Worm (Caenorhabditis elegans) whole organism, late embryonic: Measurements from ENCODE around the gene spi-1.

Experiments used
- C08G9.2 ChIP-seq: sonication (generic microtip); optimal IDR thresholded peaks from 2 replicates; lab custom pipeline; 2016; ENCODE audit warnings: mild to moderate bottlenecking, missing genetic modification characterization, moderate library complexity, missing compliant biosample characterization
- C38D4.7 ChIP-seq: fragments of 200-800 bp; sonication (Bioruptor generic); optimal IDR thresholded peaks from 2 replicates; lab custom pipeline; 2018; ENCODE audit warnings: mild to moderate bottlenecking, missing genetic modification characterization, moderate library complexity, missing compliant biosample characterization
- Y22D7AL.16 ChIP-seq: sonication (generic microtip); optimal IDR thresholded peaks from 2 replicates; lab custom pipeline; 2016; ENCODE audit warnings: missing genetic modification characterization, missing compliant biosample characterization
- ahr-1 ChIP-seq: sonication (generic microtip); optimal IDR thresholded peaks from 2 replicates; lab custom pipeline; 2016; ENCODE audit warnings: missing genetic modification characterization, missing compliant biosample characterization
- ama-1 ChIP-seq: fragments of 150-350 bp; optimal IDR thresholded peaks from 2 replicates; lab custom pipeline; 2014
- ceh-18 ChIP-seq: sonication (generic microtip); optimal IDR thresholded peaks from 2 replicates; lab custom pipeline; 2016; ENCODE audit warnings: missing genetic modification characterization, missing compliant biosample characterization
- ceh-2 ChIP-seq: sonication (generic microtip); optimal IDR thresholded peaks from 2 replicates; lab custom pipeline; 2016; ENCODE audit warnings: missing genotype, missing genetic modification characterization, missing compliant biosample characterization
- ceh-24 ChIP-seq: sonication (generic microtip); optimal IDR thresholded peaks from 2 replicates; lab custom pipeline; 2016; ENCODE audit warnings: mild to moderate bottlenecking, missing genetic modification characterization, missing compliant biosample characterization
- ceh-30 ChIP-seq: fragments of 150-350 bp; optimal IDR thresholded peaks from 2 replicates; lab custom pipeline; 2014; ENCODE audit warnings: missing biosample characterization, missing genetic modification characterization
- ceh-31 ChIP-seq: sonication (generic microtip); optimal IDR thresholded peaks from 2 replicates; lab custom pipeline; 2016; ENCODE audit warnings: missing genetic modification characterization, missing compliant biosample characterization
- ceh-34 ChIP-seq: sonication (generic microtip); optimal IDR thresholded peaks from 2 replicates; lab custom pipeline; 2016; ENCODE audit warnings: mild to moderate bottlenecking, missing genetic modification characterization, missing compliant biosample characterization
- ceh-45 ChIP-seq: fragments of 200-800 bp; sonication (Bioruptor generic); IDR thresholded peaks from 2 replicates; pipeline ENCODE4 v1.3.6; 2022; ENCODE audit warnings: missing genetic modification reagents, missing genetic modification characterization, missing compliant biosample characterization
- ceh-48 ChIP-seq: sonication (generic microtip); optimal IDR thresholded peaks from 2 replicates; lab custom pipeline; 2016; ENCODE audit warnings: missing genetic modification characterization, inconsistent platforms, missing compliant biosample characterization
- ceh-6 ChIP-seq: fragments of 200-800 bp; sonication (Bioruptor generic); optimal IDR thresholded peaks from 2 replicates; lab custom pipeline; 2018; ENCODE audit warnings: mild to moderate bottlenecking, missing genetic modification characterization, missing compliant biosample characterization
- che-1 ChIP-seq: sonication (generic microtip); optimal IDR thresholded peaks from 2 replicates; lab custom pipeline; 2016; ENCODE audit warnings: mild to moderate bottlenecking, missing genetic modification characterization, missing compliant biosample characterization
- dve-1 ChIP-seq: sonication (generic microtip); optimal IDR thresholded peaks from 2 replicates; lab custom pipeline; 2017; ENCODE audit warnings: antibody characterized with exemption, mild to moderate bottlenecking, missing genetic modification characterization, missing compliant biosample characterization
- eyg-1 ChIP-seq: sonication (generic microtip); optimal IDR thresholded peaks from 2 replicates; lab custom pipeline; 2016; ENCODE audit warnings: missing genotype, missing genetic modification characterization, missing compliant biosample characterization
- fkh-10 ChIP-seq: fragments of 150-350 bp; optimal IDR thresholded peaks from 2 replicates; lab custom pipeline; 2014; ENCODE audit warnings: missing biosample characterization, missing genetic modification reagents, missing genetic modification characterization
- hlh-13 ChIP-seq: fragments of 200-800 bp; sonication (Bioruptor generic); optimal IDR thresholded peaks from 2 replicates; lab custom pipeline; 2018; ENCODE audit warnings: mild to moderate bottlenecking, missing genetic modification characterization, missing compliant biosample characterization
- hlh-15 ChIP-seq: sonication (generic microtip); optimal IDR thresholded peaks from 2 replicates; lab custom pipeline; 2016; ENCODE audit warnings: missing genetic modification characterization, missing compliant biosample characterization
- lim-6 ChIP-seq: sonication (generic microtip); optimal IDR thresholded peaks from 2 replicates; lab custom pipeline; 2016; ENCODE audit warnings: missing genetic modification characterization, missing compliant biosample characterization
- madf-2 ChIP-seq: sonication (generic microtip); optimal IDR thresholded peaks from 2 replicates; lab custom pipeline; 2017; ENCODE audit warnings: missing genetic modification characterization, missing compliant biosample characterization
- mec-3 ChIP-seq: sonication (generic microtip); optimal IDR thresholded peaks from 2 replicates; lab custom pipeline; 2016; ENCODE audit warnings: borderline replicate concordance, missing genetic modification characterization, missing compliant biosample characterization
- nfya-1 ChIP-seq: sonication (generic microtip); optimal IDR thresholded peaks from 2 replicates; lab custom pipeline; 2017; ENCODE audit warnings: missing genetic modification characterization, mild to moderate bottlenecking, missing compliant biosample characterization, antibody characterized with exemption, moderate library complexity
- nhr-232 ChIP-seq: sonication (generic microtip); optimal IDR thresholded peaks from 2 replicates; lab custom pipeline; 2016; ENCODE audit warnings: missing genetic modification characterization, missing compliant biosample characterization
- npax-4 ChIP-seq: sonication (generic microtip); optimal IDR thresholded peaks from 2 replicates; lab custom pipeline; 2016; ENCODE audit warnings: missing genetic modification characterization, missing compliant biosample characterization
- pax-1 ChIP-seq: fragments of 150-350 bp; optimal IDR thresholded peaks from 2 replicates; lab custom pipeline; 2014; ENCODE audit warnings: missing biosample characterization, missing genetic modification characterization
- pha-2 ChIP-seq: sonication (generic microtip); optimal IDR thresholded peaks from 2 replicates; lab custom pipeline; 2017; ENCODE audit warnings: mild to moderate bottlenecking, missing genetic modification characterization, missing compliant biosample characterization
- pqm-1 ChIP-seq: sonication (generic microtip); optimal IDR thresholded peaks from 2 replicates; lab custom pipeline; 2016; ENCODE audit warnings: missing genetic modification characterization, missing compliant biosample characterization
- pros-1 ChIP-seq: fragments of 150-350 bp; optimal IDR thresholded peaks from 2 replicates; lab custom pipeline; 2014; ENCODE audit warnings: missing biosample characterization, missing genetic modification reagents, missing genetic modification characterization
- rnt-1 ChIP-seq: sonication (generic microtip); optimal IDR thresholded peaks from 2 replicates; lab custom pipeline; 2016; ENCODE audit warnings: missing genetic modification characterization, missing compliant biosample characterization
- sdc-2 ChIP-seq: sonication (generic microtip); optimal IDR thresholded peaks from 2 replicates; lab custom pipeline; 2016; ENCODE audit warnings: missing genotype, missing genetic modification characterization, missing compliant biosample characterization
- sox-4 ChIP-seq: sonication (generic microtip); optimal IDR thresholded peaks from 2 replicates; lab custom pipeline; 2017; ENCODE audit warnings: mild to moderate bottlenecking, missing genetic modification characterization, inconsistent platforms, missing compliant biosample characterization
- tbx-2 ChIP-seq: sonication (generic microtip); optimal IDR thresholded peaks from 2 replicates; lab custom pipeline; 2016; ENCODE audit warnings: missing genetic modification characterization, missing compliant biosample characterization
- tbx-7 ChIP-seq: sonication (generic microtip); optimal IDR thresholded peaks from 2 replicates; lab custom pipeline; 2016; ENCODE audit warnings: missing genotype, missing genetic modification characterization, missing compliant biosample characterization
- unc-3 ChIP-seq, 2 experiments: fragments of 200-800 bp in 1 of 2; sonication (Bioruptor generic) in 1 of 2; sonication (generic microtip) in 1 of 2; conservative IDR thresholded peaks in 1 of 2; optimal IDR thresholded peaks in 1 of 2; 2 replicates each; pipeline versions ENCODE4 v1.3.6 to Lab custom; 2016 to 2022; ENCODE audit warnings: missing compliant biosample characterization in 2 of 2, missing genetic modification characterization in 2 of 2, missing genetic modification reagents in 1 of 2
- unc-86 ChIP-seq: sonication (generic microtip); optimal IDR thresholded peaks from 2 replicates; lab custom pipeline; 2016; ENCODE audit warnings: missing genetic modification characterization, missing compliant biosample characterization
- zip-5 ChIP-seq: sonication (generic microtip); optimal IDR thresholded peaks from 2 replicates; lab custom pipeline; 2016; ENCODE audit warnings: missing genetic modification characterization, missing compliant biosample characterization
- ztf-16 ChIP-seq: sonication (generic microtip); optimal IDR thresholded peaks from 2 replicates; lab custom pipeline; 2017; ENCODE audit warnings: missing genetic modification characterization, missing compliant biosample characterization

spi-1 gene

DNA sequence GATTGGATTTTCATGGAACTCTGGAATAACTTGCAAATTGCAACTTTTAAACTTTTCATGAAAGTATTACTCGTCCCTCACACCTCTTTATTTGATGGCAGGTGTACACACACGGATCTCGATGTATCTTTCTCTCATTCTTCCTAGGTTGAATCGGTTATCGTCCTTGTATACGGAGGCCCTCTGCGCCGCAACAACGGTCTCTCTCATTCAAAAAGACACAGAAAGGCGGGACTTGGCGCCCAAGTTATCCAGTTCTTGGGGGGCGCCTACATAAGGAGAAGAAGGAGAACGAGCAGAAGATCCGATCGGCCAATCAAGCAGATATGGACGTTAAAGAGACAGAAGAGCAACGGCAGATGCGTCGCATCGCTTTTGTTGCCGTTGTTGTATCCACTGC lies 47.8 kb downstream of the spi-1 start, which contains the start of gene rol-8:
Gene rol-8 (plus strand): TSS at position 301 of the 400 bp plus-strand sequence.
- TF ChIP-seq ceh-6 (no peak), sdc-2 (tag; lab: Kevin White, UChicago) (no peak), tbx-7 (no peak), ceh-31 (tag; lab: Kevin White, UChicago) (no peak), mec-3 (tag; lab: Kevin White, UChicago) (no peak), Y22D7AL.16 (tag; lab: Kevin White, UChicago) (no peak), che-1 (no peak), C38D4.7 (GFP tag; lab: Kevin White, UChicago) (no peak), sox-4 (tag; lab: Kevin White, UChicago) (no peak), eyg-1 (tag; lab: Kevin White, UChicago) (no peak), ceh-45 (GFP tag; lab: Robert Waterston, UW) (no peak), fkh-10 (GFP tag; lab: Kevin White, UChicago) (no peak), hlh-15 (tag; lab: Kevin White, UChicago) (no peak)

DNA sequence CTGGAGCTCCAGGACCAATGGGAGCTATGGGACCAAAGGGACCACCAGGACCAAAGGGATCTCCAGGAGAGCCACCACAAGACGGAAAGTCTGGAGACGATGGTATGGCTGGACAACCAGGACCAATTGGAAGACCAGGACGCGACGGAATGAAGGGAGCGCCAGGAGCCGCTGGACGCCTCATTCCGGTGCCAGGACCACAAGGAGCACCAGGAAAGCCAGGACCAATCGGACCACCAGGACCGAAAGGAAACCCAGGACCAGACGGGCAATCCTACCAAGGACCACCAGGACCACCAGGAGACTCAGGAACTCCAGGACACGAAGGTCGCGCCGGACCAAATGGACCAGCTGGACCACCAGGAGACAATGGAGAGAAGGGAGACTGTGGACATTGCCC lies 48.7 kb downstream of the spi-1 start:
- no peak for TF ChIP-seq Y22D7AL.16 (tag; lab: Kevin White, UChicago)
- no peak for TF ChIP-seq tbx-7
- no peak for TF ChIP-seq madf-2 (tag; lab: Kevin White, UChicago)
- TF ChIP-seq ceh-30 (tag; lab: Kevin White, UChicago): no peak
- no peak for TF ChIP-seq unc-3 (GFP tag; conservative IDR thresholded peaks at IDR 0.05; lab: Robert Waterston, UW)
- TF ChIP-seq unc-3 (tag; optimal IDR thresholded peaks at IDR 0.05; lab: Kevin White, UChicago): no peak
- TF ChIP-seq nfya-1 (tag; lab: Kevin White, UChicago): no peak
- TF ChIP-seq rnt-1: no peak
- no peak for TF ChIP-seq npax-4 (tag; lab: Kevin White, UChicago)
- TF ChIP-seq ahr-1: no peak
- no peak for TF ChIP-seq pax-1 (tag; lab: Kevin White, UChicago)
- no peak for TF ChIP-seq ceh-34 (tag; lab: Kevin White, UChicago)
- no peak for TF ChIP-seq ceh-2 (tag; lab: Kevin White, UChicago)
- no peak for TF ChIP-seq pha-2
- no peak for TF ChIP-seq ama-1 (lab: Kevin White, UChicago)
- TF ChIP-seq ztf-16 (tag; lab: Kevin White, UChicago): no peak
- no peak for TF ChIP-seq nhr-232 (tag; lab: Kevin White, UChicago)
- TF ChIP-seq ceh-48 (tag; lab: Kevin White, UChicago): no peak
- TF ChIP-seq zip-5 (tag; lab: Kevin White, UChicago): no peak
- TF ChIP-seq ceh-18 (tag; lab: Kevin White, UChicago): no peak
- TF ChIP-seq hlh-15 (tag; lab: Kevin White, UChicago): no peak

DNA sequence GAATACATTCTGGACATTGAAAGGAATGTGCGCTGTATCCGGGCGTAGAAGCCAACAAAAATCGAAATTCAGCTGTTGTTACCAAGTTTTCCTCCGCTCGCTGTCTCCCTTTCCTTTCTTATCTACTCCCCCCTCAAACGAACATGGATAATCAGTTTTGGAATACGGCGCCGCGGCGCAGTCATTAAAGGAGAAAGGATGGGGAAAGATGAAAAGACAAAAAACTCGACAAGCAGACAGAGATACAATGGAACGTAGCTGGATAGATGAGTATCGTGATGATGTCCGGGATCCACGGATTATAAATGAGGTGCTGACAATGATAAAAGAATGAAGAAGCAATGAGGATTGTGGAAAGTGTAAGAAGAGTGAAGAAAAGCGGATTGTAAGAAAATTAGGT lies 49.3 kb downstream of the spi-1 start:
- TF ChIP-seq ceh-45 (GFP tag; lab: Robert Waterston, UW) (no peak), hlh-13 (no peak), ceh-24 (tag; lab: Kevin White, UChicago) (no peak), hlh-15 (tag; lab: Kevin White, UChicago) (no peak), ceh-6 (no peak), ceh-18 (tag; lab: Kevin White, UChicago) (no peak), tbx-2 (tag; lab: Kevin White, UChicago) (no peak), eyg-1 (tag; lab: Kevin White, UChicago) (no peak), pqm-1 (tag; lab: Kevin White, UChicago) (no peak), rnt-1 (no peak), C08G9.2 (no peak), tbx-7 (no peak), pros-1 (tag; lab: Kevin White, UChicago) (no peak), unc-3 (GFP tag; conservative IDR thresholded peaks at IDR 0.05; lab: Robert Waterston, UW) (no peak), unc-3 (tag; optimal IDR thresholded peaks at IDR 0.05; lab: Kevin White, UChicago) (no peak), unc-86 (tag; lab: Kevin White, UChicago) (no peak), dve-1 (tag; lab: Kevin White, UChicago) (no peak), madf-2 (tag; lab: Kevin White, UChicago) (no peak), lim-6 (no peak)
- TF ChIP-seq, all 69 proteins: peak for 0
